Worm (Caenorhabditis elegans) whole organism, L3 larva: ENCODE measurements around the gene msp-56.

Source experiments
- egl-27 ChIP-seq: sonication (generic microtip); optimal IDR thresholded peaks from 4 replicates; lab custom pipeline; 2017; ENCODE audit warnings: missing biosample characterization, missing genetic modification reagents, missing genetic modification characterization
- lin-15B ChIP-seq: fragments of 150-350 bp; optimal IDR thresholded peaks from 2 replicates; lab custom pipeline; 2014; ENCODE audit warnings: missing biosample characterization, missing genetic modification characterization
- unc-62 ChIP-seq: fragments of 150-350 bp; sonication (generic microtip); optimal IDR thresholded peaks from 4 replicates; lab custom pipeline; 2014; ENCODE audit warnings: missing biosample characterization, missing genetic modification reagents, missing genetic modification characterization
- zag-1 ChIP-seq: fragments of 150-350 bp; optimal IDR thresholded peaks from 2 replicates; lab custom pipeline; 2014; ENCODE audit warnings: missing biosample characterization, missing genetic modification characterization
- ztf-11 ChIP-seq: fragments of 150-350 bp; optimal IDR thresholded peaks from 2 replicates; lab custom pipeline; 2014; ENCODE audit warnings: missing biosample characterization, missing genetic modification characterization

- TF ChIP-seq zag-1 (no peak), lin-15B (tag; lab: Kevin White, UChicago) (no peak), egl-27 (tag; lab: Kevin White, UChicago) (no peak), ztf-11 (no peak), unc-62 (no peak)
Observed at ce11 chrIV:9815432-9815831, 25.9 kb upstream of the msp-56 start, which contains the start of gene egl-20.
